Fruit fly (Drosophila melanogaster) whole organism, pupa: Measurements from ENCODE around the gene scyl.

Source experiments
- CG10348 ChIP-seq: fragments of 200-800 bp; sonication (Bioruptor generic); IDR thresholded peaks from 2 replicates; pipeline ENCODE4 v1.3.6; 2022; ENCODE audit warnings: missing biosample characterization, missing genetic modification characterization
- CG12605 ChIP-seq: fragments of 200-800 bp; sonication (Bioruptor generic); IDR thresholded peaks from 2 replicates; pipeline ENCODE4 v1.3.6; 2022; ENCODE audit warnings: missing biosample characterization, missing genetic modification characterization
- CG13204 ChIP-seq: fragments of 200-800 bp; sonication (Bioruptor generic); optimal IDR thresholded peaks from 2 replicates; lab custom pipeline; 2018; ENCODE audit warnings: missing biosample characterization, mild to moderate bottlenecking, missing genetic modification characterization, moderate library complexity
- CG14655 ChIP-seq: fragments of 200-800 bp; sonication (Bioruptor generic); optimal IDR thresholded peaks from 3 replicates; lab custom pipeline; 2017; ENCODE audit warnings: mild to moderate bottlenecking, missing biosample characterization, missing genetic modification reagents, missing genetic modification characterization
- CG15710 ChIP-seq: fragments of 200-800 bp; sonication (Bioruptor generic); optimal IDR thresholded peaks from 2 replicates; lab custom pipeline; 2018; ENCODE audit warnings: missing biosample characterization, mild to moderate bottlenecking, missing genetic modification characterization, moderate library complexity
- CG17806 ChIP-seq: fragments of 200-800 bp; sonication (Bioruptor generic); optimal IDR thresholded peaks from 2 replicates; lab custom pipeline; 2018; ENCODE audit warnings: missing biosample characterization, mild to moderate bottlenecking, missing genetic modification characterization, moderate library complexity
- CG32121 ChIP-seq: fragments of 200-800 bp; sonication (Bioruptor generic); IDR thresholded peaks from 2 replicates; pipeline ENCODE4 v1.3.6; 2022; ENCODE audit warnings: missing biosample characterization, missing genetic modification characterization
- CG34367 ChIP-seq: fragments of 200-800 bp; sonication (Bioruptor generic); optimal IDR thresholded peaks from 2 replicates; lab custom pipeline; 2018; ENCODE audit warnings: missing biosample characterization, mild to moderate bottlenecking, missing genetic modification characterization
- CG4496 ChIP-seq: fragments of 200-800 bp; sonication (Bioruptor generic); IDR thresholded peaks from 3 replicates; pipeline ENCODE4 v1.3.6; 2022; ENCODE audit warnings: missing biosample characterization, missing genetic modification characterization
- CG8159 ChIP-seq: fragments of 200-800 bp; sonication (Bioruptor generic); optimal IDR thresholded peaks from 3 replicates; lab custom pipeline; 2018; ENCODE audit warnings: missing biosample characterization, mild to moderate bottlenecking, missing genetic modification characterization, moderate library complexity
- CG8301 ChIP-seq: fragments of 200-800 bp; sonication (Bioruptor generic); optimal IDR thresholded peaks from 2 replicates; lab custom pipeline; 2018; ENCODE audit warnings: missing biosample characterization, mild to moderate bottlenecking, missing genetic modification characterization
- CG9948 ChIP-seq: fragments of 200-800 bp; sonication (Bioruptor generic); optimal IDR thresholded peaks from 2 replicates; lab custom pipeline; 2018; ENCODE audit warnings: missing biosample characterization, mild to moderate bottlenecking, missing genetic modification characterization, moderate library complexity
- D1 ChIP-seq: fragments of 200-800 bp; sonication (Bioruptor generic); optimal IDR thresholded peaks from 2 replicates; lab custom pipeline; 2018; ENCODE audit warnings: missing biosample characterization, mild to moderate bottlenecking, missing genetic modification characterization, moderate library complexity
- EcR ChIP-seq: fragments of 200-800 bp; sonication (Bioruptor generic); optimal IDR thresholded peaks from 3 replicates; lab custom pipeline; 2019; ENCODE audit warnings: missing biosample characterization, missing genetic modification characterization, mild to moderate bottlenecking, moderate library complexity, missing genetic modification reagents
- Ets98B ChIP-seq: fragments of 200-800 bp; sonication (Bioruptor generic); IDR thresholded peaks from 2 replicates; pipeline ENCODE4 v1.3.6; 2022; ENCODE audit warnings: missing biosample characterization, missing genetic modification characterization
- Pif1A ChIP-seq: fragments of 200-800 bp; sonication (Bioruptor generic); optimal IDR thresholded peaks from 3 replicates; lab custom pipeline; 2016; ENCODE audit warnings: missing biosample characterization, missing genetic modification characterization
- Pif1B ChIP-seq: fragments of 200-800 bp; sonication (Bioruptor generic); optimal IDR thresholded peaks from 3 replicates; lab custom pipeline; 2016; ENCODE audit warnings: missing biosample characterization, missing genetic modification characterization
- Snoo ChIP-seq: fragments of 200-800 bp; sonication (Bioruptor generic); optimal IDR thresholded peaks from 3 replicates; lab custom pipeline; 2017; ENCODE audit warnings: missing biosample characterization, mild to moderate bottlenecking, missing genetic modification characterization, inconsistent platforms
- fd96Ca ChIP-seq: fragments of 200-800 bp; sonication (Bioruptor generic); IDR thresholded peaks from 3 replicates; pipeline ENCODE4 v1.3.6; 2022; ENCODE audit warnings: missing biosample characterization, missing genetic modification characterization
- gl ChIP-seq: fragments of 200-800 bp; sonication (Bioruptor generic); optimal IDR thresholded peaks from 2 replicates; lab custom pipeline; 2018; ENCODE audit warnings: missing biosample characterization, mild to moderate bottlenecking, missing genetic modification characterization
- rn ChIP-seq: fragments of 200-800 bp; sonication (Bioruptor generic); IDR thresholded peaks from 2 replicates; pipeline ENCODE4 v1.3.6; 2022; ENCODE audit warnings: missing biosample characterization, missing genetic modification characterization

The scyl gene

dm6 chr3L:11263985-11264384 lies 11.9 kb downstream of the scyl start:
- TF ChIP-seq CG15710 (tag; lab: Kevin White, UChicago), result no peak
- no peak for TF ChIP-seq rn (GFP tag; lab: Robert Waterston, UW)
- TF ChIP-seq CG9948, result no peak

DNA sequence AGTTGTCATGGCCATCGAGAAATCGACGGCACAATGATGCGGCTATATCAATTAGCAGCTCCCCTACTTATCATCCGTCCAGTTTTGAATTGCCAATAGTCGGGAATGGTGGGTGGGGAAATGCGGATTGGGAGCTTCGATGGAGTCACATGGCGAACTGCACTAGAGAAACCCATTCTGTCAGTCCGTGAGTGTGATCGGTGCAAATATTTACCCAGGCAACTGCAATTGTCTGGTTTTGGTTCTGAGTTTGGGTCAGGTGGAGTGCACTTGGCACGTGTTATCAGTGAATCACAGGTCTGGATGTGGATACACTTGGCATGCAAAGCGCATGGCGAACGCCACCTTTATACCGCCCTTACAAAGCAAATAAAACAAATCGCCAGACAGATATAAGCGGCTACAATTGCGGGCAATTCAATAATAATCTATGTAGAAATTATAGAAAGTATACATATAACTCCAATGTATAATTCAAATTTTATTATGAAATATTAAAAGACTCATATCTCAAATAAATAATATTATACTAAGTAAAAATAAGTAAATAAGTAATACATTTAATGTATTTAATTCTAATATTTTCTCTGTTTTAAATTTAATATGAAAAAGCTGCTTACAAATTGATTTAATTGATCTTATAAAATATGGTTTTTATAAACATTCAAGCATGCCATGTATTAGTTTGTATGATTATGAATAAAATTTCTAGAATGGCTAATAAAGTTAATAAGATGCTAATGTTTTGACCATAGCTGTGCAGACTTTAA lies 20.3 kb downstream of the scyl start:
- TF ChIP-seq D1 (tag; lab: Kevin White, UChicago), result no peak
- no peak for TF ChIP-seq CG13204 (GFP tag; lab: Kevin White, UChicago)
- peak; percentile 3 for TF ChIP-seq CG8159 (tag; lab: Kevin White, UChicago)
- TF ChIP-seq Pif1B (GFP tag; lab: Kevin White, UChicago), result no peak
- TF ChIP-seq CG4496, result 0 out of 3 replicates have a peak, but pooled peaks have one; percentile 26
- no peak for TF ChIP-seq CG14655
- TF ChIP-seq rn (GFP tag; lab: Robert Waterston, UW), result no peak
- TF ChIP-seq Pif1A (GFP tag; lab: Kevin White, UChicago), result no peak
- no peak for TF ChIP-seq CG34367
- TF ChIP-seq CG8301 (tag; lab: Kevin White, UChicago), result no peak
- TF ChIP-seq CG15710 (tag; lab: Kevin White, UChicago), result no peak
- TF ChIP-seq CG10348, result no peak
- TF ChIP-seq gl (tag; lab: Kevin White, UChicago), result peak; percentile 24
- TF ChIP-seq EcR (GFP tag; lab: Kevin White, UChicago), result peak; percentile 36
- TF ChIP-seq Snoo, result no peak
- no peak for TF ChIP-seq CG12605
- 0 out of 2 replicates have a peak, but pooled peaks have one; percentile 8 for TF ChIP-seq Ets98B (GFP tag; lab: Robert Waterston, UW)
- peak; percentile 42; the same call in 2 of the 3 replicates for TF ChIP-seq fd96Ca
- no peak for TF ChIP-seq CG9948
- no peak for TF ChIP-seq CG32121 (GFP tag; lab: Robert Waterston, UW)
- TF ChIP-seq CG17806, result no peak

dm6 chr3L:11273013-11273343 lies 20.9 kb downstream of the scyl start:
- TF ChIP-seq Pif1A (GFP tag; lab: Kevin White, UChicago), result no peak
- no peak for TF ChIP-seq CG13204 (GFP tag; lab: Kevin White, UChicago)
- no peak for TF ChIP-seq D1 (tag; lab: Kevin White, UChicago)
- no peak for TF ChIP-seq gl (tag; lab: Kevin White, UChicago)
- TF ChIP-seq CG32121 (GFP tag; lab: Robert Waterston, UW), result no peak
- TF ChIP-seq rn (GFP tag; lab: Robert Waterston, UW), result no peak
- TF ChIP-seq CG9948, result no peak
- no peak for TF ChIP-seq CG34367
- no peak for TF ChIP-seq CG17806
- TF ChIP-seq fd96Ca, result no peak
- TF ChIP-seq Pif1B (GFP tag; lab: Kevin White, UChicago), result no peak
- no peak for TF ChIP-seq CG10348
- TF ChIP-seq CG14655, result no peak
- no peak for TF ChIP-seq CG4496
- no peak for TF ChIP-seq CG8159 (tag; lab: Kevin White, UChicago)
- TF ChIP-seq Snoo, result no peak
- TF ChIP-seq CG15710 (tag; lab: Kevin White, UChicago), result no peak
- TF ChIP-seq Ets98B (GFP tag; lab: Robert Waterston, UW), result no peak
- no peak for TF ChIP-seq CG12605

- TF ChIP-seq Ets98B (GFP tag; lab: Robert Waterston, UW), result no peak
- no peak for TF ChIP-seq CG34367
- TF ChIP-seq CG15710 (tag; lab: Kevin White, UChicago), result no peak
- TF ChIP-seq gl (tag; lab: Kevin White, UChicago), result no peak
- TF ChIP-seq CG9948, result no peak
- TF ChIP-seq Pif1A (GFP tag; lab: Kevin White, UChicago), result no peak
- no peak for TF ChIP-seq fd96Ca
- TF ChIP-seq D1 (tag; lab: Kevin White, UChicago), result no peak
- no peak for TF ChIP-seq CG4496
- TF ChIP-seq EcR (GFP tag; lab: Kevin White, UChicago), result no peak
- TF ChIP-seq rn (GFP tag; lab: Robert Waterston, UW), result no peak
- no peak for TF ChIP-seq CG32121 (GFP tag; lab: Robert Waterston, UW)
- no peak for TF ChIP-seq CG13204 (GFP tag; lab: Kevin White, UChicago)
- no peak for TF ChIP-seq CG8159 (tag; lab: Kevin White, UChicago)
- TF ChIP-seq CG17806, result no peak
These were observed 21.5 kb downstream of the scyl start for dm6 chr3L:11273444-11274141.

DNA sequence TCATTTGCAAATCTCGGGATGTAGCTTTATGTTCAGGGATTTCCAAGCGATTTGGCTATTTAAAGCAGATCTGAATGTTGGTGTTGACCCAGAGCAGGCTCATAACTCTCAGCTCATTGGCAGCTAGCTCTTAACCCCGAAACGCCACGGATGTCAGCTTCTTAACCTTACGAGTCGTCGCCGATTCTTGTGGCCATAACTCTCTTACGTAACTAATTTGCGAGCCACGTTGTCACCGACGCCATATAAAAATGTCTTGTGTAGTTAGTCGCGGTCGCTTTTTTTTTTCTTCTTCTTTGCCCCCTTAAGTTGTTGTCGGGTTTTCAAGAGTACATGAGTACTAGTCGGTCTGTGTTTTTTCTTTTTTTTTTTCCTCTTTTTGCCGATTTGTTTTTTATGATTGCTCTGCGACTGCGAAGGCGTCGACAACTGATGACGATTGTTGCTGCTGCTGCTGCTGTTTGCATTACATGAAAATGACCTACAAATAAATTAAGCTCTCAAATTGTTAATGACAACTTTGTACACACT lies 22.1 kb downstream of the scyl start:
- TF ChIP-seq CG13204 (GFP tag; lab: Kevin White, UChicago) (no peak), Snoo (no peak), Pif1A (GFP tag; lab: Kevin White, UChicago) (peak; percentile 20), CG9948 (no peak), CG8159 (tag; lab: Kevin White, UChicago) (no peak), Ets98B (GFP tag; lab: Robert Waterston, UW) (peak; percentile 36; the same call in 1 of the 2 replicates), CG17806 (no peak), CG12605 (peak; percentile 74), EcR (GFP tag; lab: Kevin White, UChicago) (no peak), CG15710 (tag; lab: Kevin White, UChicago) (no peak), CG8301 (tag; lab: Kevin White, UChicago) (no peak), rn (GFP tag; lab: Robert Waterston, UW) (no peak), CG32121 (GFP tag; lab: Robert Waterston, UW) (0 out of 2 replicates have a peak, but pooled peaks have one; percentile 43), D1 (tag; lab: Kevin White, UChicago) (no peak), CG4496 (peak; percentile 76), CG10348 (no peak), fd96Ca (peak; percentile 41; the same call in 1 of the 3 replicates), gl (tag; lab: Kevin White, UChicago) (no peak), CG34367 (no peak), CG14655 (peak; percentile 13), Pif1B (GFP tag; lab: Kevin White, UChicago) (peak; percentile 8)
